Worm (Caenorhabditis elegans) whole organism, late embryonic: ENCODE results near the gene nep-10.
A peak's percentile ranks its signal among the peaks of the same experiment; 100 is the strongest.

Source experiments
- C38D4.7 ChIP-seq: fragments of 200-800 bp; sonication (Bioruptor generic); optimal IDR thresholded peaks from 2 replicates; lab custom pipeline; 2018; ENCODE audit warnings: mild to moderate bottlenecking, missing genetic modification characterization, moderate library complexity, missing compliant biosample characterization
- F13H6.1 ChIP-seq: sonication (generic microtip); optimal IDR thresholded peaks from 2 replicates; lab custom pipeline; 2016; ENCODE audit warnings: missing genetic modification characterization, missing compliant biosample characterization
- K09A11.1 ChIP-seq: sonication (generic microtip); optimal IDR thresholded peaks from 2 replicates; lab custom pipeline; 2017; ENCODE audit warnings: antibody characterized with exemption, mild to moderate bottlenecking, missing genetic modification characterization, missing compliant biosample characterization; ENCODE audit not compliant: insufficient read depth
- T23F11.4 ChIP-seq: fragments of 200-800 bp; sonication (Bioruptor generic); optimal IDR thresholded peaks from 2 replicates; lab custom pipeline; 2018; ENCODE audit warnings: mild to moderate bottlenecking, missing genetic modification characterization, missing compliant biosample characterization
- Y22D7AL.16 ChIP-seq: sonication (generic microtip); optimal IDR thresholded peaks from 2 replicates; lab custom pipeline; 2016; ENCODE audit warnings: missing genetic modification characterization, missing compliant biosample characterization
- ahr-1 ChIP-seq: sonication (generic microtip); optimal IDR thresholded peaks from 2 replicates; lab custom pipeline; 2016; ENCODE audit warnings: missing genetic modification characterization, missing compliant biosample characterization
- ceh-14 ChIP-seq: sonication (generic microtip); optimal IDR thresholded peaks from 2 replicates; lab custom pipeline; 2016; ENCODE audit warnings: missing genotype, missing genetic modification characterization, missing compliant biosample characterization
- ceh-2 ChIP-seq: sonication (generic microtip); optimal IDR thresholded peaks from 2 replicates; lab custom pipeline; 2016; ENCODE audit warnings: missing genotype, missing genetic modification characterization, missing compliant biosample characterization
- ceh-24 ChIP-seq: sonication (generic microtip); optimal IDR thresholded peaks from 2 replicates; lab custom pipeline; 2016; ENCODE audit warnings: mild to moderate bottlenecking, missing genetic modification characterization, missing compliant biosample characterization
- ceh-31 ChIP-seq: sonication (generic microtip); optimal IDR thresholded peaks from 2 replicates; lab custom pipeline; 2016; ENCODE audit warnings: missing genetic modification characterization, missing compliant biosample characterization
- ceh-34 ChIP-seq: sonication (generic microtip); optimal IDR thresholded peaks from 2 replicates; lab custom pipeline; 2016; ENCODE audit warnings: mild to moderate bottlenecking, missing genetic modification characterization, missing compliant biosample characterization
- ceh-45 ChIP-seq: fragments of 200-800 bp; sonication (Bioruptor generic); IDR thresholded peaks from 2 replicates; pipeline ENCODE4 v1.3.6; 2022; ENCODE audit warnings: missing genetic modification reagents, missing genetic modification characterization, missing compliant biosample characterization
- ceh-48 ChIP-seq: sonication (generic microtip); optimal IDR thresholded peaks from 2 replicates; lab custom pipeline; 2016; ENCODE audit warnings: missing genetic modification characterization, inconsistent platforms, missing compliant biosample characterization
- che-1 ChIP-seq: sonication (generic microtip); optimal IDR thresholded peaks from 2 replicates; lab custom pipeline; 2016; ENCODE audit warnings: mild to moderate bottlenecking, missing genetic modification characterization, missing compliant biosample characterization
- dve-1 ChIP-seq: sonication (generic microtip); optimal IDR thresholded peaks from 2 replicates; lab custom pipeline; 2017; ENCODE audit warnings: antibody characterized with exemption, mild to moderate bottlenecking, missing genetic modification characterization, missing compliant biosample characterization
- ets-4 ChIP-seq: sonication (generic microtip); optimal IDR thresholded peaks from 2 replicates; lab custom pipeline; 2016; ENCODE audit warnings: missing genetic modification characterization, missing compliant biosample characterization
- eyg-1 ChIP-seq: sonication (generic microtip); optimal IDR thresholded peaks from 2 replicates; lab custom pipeline; 2016; ENCODE audit warnings: missing genotype, missing genetic modification characterization, missing compliant biosample characterization
- fkh-10 ChIP-seq: fragments of 150-350 bp; optimal IDR thresholded peaks from 2 replicates; lab custom pipeline; 2014; ENCODE audit warnings: missing biosample characterization, missing genetic modification reagents, missing genetic modification characterization
- hlh-15 ChIP-seq: sonication (generic microtip); optimal IDR thresholded peaks from 2 replicates; lab custom pipeline; 2016; ENCODE audit warnings: missing genetic modification characterization, missing compliant biosample characterization
- hlh-6 ChIP-seq: sonication (generic microtip); optimal IDR thresholded peaks from 2 replicates; lab custom pipeline; 2016; ENCODE audit warnings: missing genotype, missing genetic modification characterization, missing compliant biosample characterization
- hlh-8 ChIP-seq: sonication (generic microtip); optimal IDR thresholded peaks from 2 replicates; lab custom pipeline; 2016; ENCODE audit warnings: missing genotype, missing genetic modification characterization, missing compliant biosample characterization
- lin-11 ChIP-seq: fragments of 200-800 bp; sonication (Bioruptor generic); optimal IDR thresholded peaks from 2 replicates; lab custom pipeline; 2018; ENCODE audit warnings: mild to moderate bottlenecking, missing genetic modification characterization, missing compliant biosample characterization
- nfya-1 ChIP-seq: sonication (generic microtip); optimal IDR thresholded peaks from 2 replicates; lab custom pipeline; 2017; ENCODE audit warnings: missing genetic modification characterization, mild to moderate bottlenecking, missing compliant biosample characterization, antibody characterized with exemption, moderate library complexity
- npax-4 ChIP-seq: sonication (generic microtip); optimal IDR thresholded peaks from 2 replicates; lab custom pipeline; 2016; ENCODE audit warnings: missing genetic modification characterization, missing compliant biosample characterization
- odd-2 ChIP-seq: sonication (generic microtip); optimal IDR thresholded peaks from 2 replicates; lab custom pipeline; 2017; ENCODE audit warnings: antibody characterized with exemption, mild to moderate bottlenecking, missing genetic modification characterization, missing compliant biosample characterization
- pat-9 ChIP-seq: fragments of 200-800 bp; sonication (Bioruptor generic); optimal IDR thresholded peaks from 2 replicates; lab custom pipeline; 2018; ENCODE audit warnings: mild to moderate bottlenecking, missing genetic modification characterization, moderate library complexity, missing compliant biosample characterization
- pax-1 ChIP-seq: fragments of 150-350 bp; optimal IDR thresholded peaks from 2 replicates; lab custom pipeline; 2014; ENCODE audit warnings: missing biosample characterization, missing genetic modification characterization
- pha-4 ChIP-seq: fragments of 150-350 bp; optimal IDR thresholded peaks from 2 replicates; lab custom pipeline; 2018; ENCODE audit warnings: missing biosample characterization, missing genetic modification reagents, missing genetic modification characterization
- pqm-1 ChIP-seq: sonication (generic microtip); optimal IDR thresholded peaks from 2 replicates; lab custom pipeline; 2016; ENCODE audit warnings: missing genetic modification characterization, missing compliant biosample characterization
- pros-1 ChIP-seq: fragments of 150-350 bp; optimal IDR thresholded peaks from 2 replicates; lab custom pipeline; 2014; ENCODE audit warnings: missing biosample characterization, missing genetic modification reagents, missing genetic modification characterization
- sox-2 ChIP-seq: fragments of 200-800 bp; sonication (Bioruptor generic); IDR thresholded peaks from 2 replicates; pipeline ENCODE4 v1.3.6; 2022; ENCODE audit warnings: missing genetic modification reagents, missing genetic modification characterization, missing compliant biosample characterization
- sox-4 ChIP-seq: sonication (generic microtip); optimal IDR thresholded peaks from 2 replicates; lab custom pipeline; 2017; ENCODE audit warnings: mild to moderate bottlenecking, missing genetic modification characterization, inconsistent platforms, missing compliant biosample characterization
- syd-9 ChIP-seq: sonication (generic microtip); optimal IDR thresholded peaks from 2 replicates; lab custom pipeline; 2016; ENCODE audit warnings: mild to moderate bottlenecking, missing genetic modification characterization, moderate library complexity, missing compliant biosample characterization
- ttx-3 ChIP-seq: sonication (generic microtip); optimal IDR thresholded peaks from 2 replicates; lab custom pipeline; 2016; ENCODE audit warnings: missing genetic modification reagents, missing genetic modification characterization, missing compliant biosample characterization
- unc-42 ChIP-seq: sonication (generic microtip); optimal IDR thresholded peaks from 2 replicates; lab custom pipeline; 2016; ENCODE audit warnings: missing genotype, missing genetic modification characterization, missing compliant biosample characterization
- unc-55 ChIP-seq: sonication (generic microtip); optimal IDR thresholded peaks from 2 replicates; lab custom pipeline; 2017; ENCODE audit warnings: missing biosample characterization, missing genetic modification reagents, missing genetic modification characterization
- unc-86 ChIP-seq: sonication (generic microtip); optimal IDR thresholded peaks from 2 replicates; lab custom pipeline; 2016; ENCODE audit warnings: missing genetic modification characterization, missing compliant biosample characterization
- zip-5 ChIP-seq: sonication (generic microtip); optimal IDR thresholded peaks from 2 replicates; lab custom pipeline; 2016; ENCODE audit warnings: missing genetic modification characterization, missing compliant biosample characterization

nep-10 gene

ce11 chrII:3373875-3374274, 28.9 kb downstream of the nep-10 start:
- TF ChIP-seq hlh-15 (tag; lab: Kevin White, UChicago) (no peak), ceh-48 (tag; lab: Kevin White, UChicago) (peak; percentile 96), unc-42 (tag; lab: Kevin White, UChicago) (peak; percentile 43), nfya-1 (tag; lab: Kevin White, UChicago) (peak; percentile 43), ttx-3 (tag; lab: Kevin White, UChicago) (no peak), ceh-31 (tag; lab: Kevin White, UChicago) (peak; percentile 24), ceh-34 (tag; lab: Kevin White, UChicago) (no peak)

ce11 chrII:3371010-3371409, 31.7 kb downstream of the nep-10 start, which contains the start of gene bath-23:
Gene bath-23 (plus strand): TSS chrII:3371310.
- TF ChIP-seq C38D4.7 (GFP tag; lab: Kevin White, UChicago) (no peak), pat-9 (no peak), ceh-24 (tag; lab: Kevin White, UChicago) (no peak)
- TF ChIP-seq, all 69 proteins: peak for 0

ce11 chrII:3370061-3370460, 32.7 kb downstream of the nep-10 start, which contains the start of gene Y49F6C.8:
Gene Y49F6C.8 (minus strand): TSS chrII:3370111.
- TF ChIP-seq pha-4 (tag; lab: Kevin White, UChicago): no peak
- peak; percentile 96 for TF ChIP-seq nfya-1 (tag; lab: Kevin White, UChicago)

ce11 chrII:3368097-3368496, 34.7 kb downstream of the nep-10 start, which contains the start of gene Y49F6C.7:
Gene Y49F6C.7 (minus strand): TSS chrII:3368197.
- TF ChIP-seq zip-5 (tag; lab: Kevin White, UChicago) (no peak), F13H6.1 (tag; lab: Kevin White, UChicago) (no peak), sox-4 (tag; lab: Kevin White, UChicago) (no peak), eyg-1 (tag; lab: Kevin White, UChicago) (no peak), T23F11.4 (no peak), C38D4.7 (GFP tag; lab: Kevin White, UChicago) (no peak), pha-4 (tag; lab: Kevin White, UChicago) (no peak), unc-55 (GFP tag; lab: Kevin White, UChicago) (no peak), syd-9 (tag; lab: Kevin White, UChicago) (no peak), hlh-8 (no peak), ahr-1 (tag; lab: Kevin White, UChicago) (no peak), lin-11 (tag; lab: Kevin White, UChicago) (no peak), unc-86 (tag; lab: Kevin White, UChicago) (no peak), K09A11.1 (tag; lab: Kevin White, UChicago) (no peak), hlh-6 (no peak), ceh-2 (tag; lab: Kevin White, UChicago) (no peak), Y22D7AL.16 (tag; lab: Kevin White, UChicago) (no peak), ceh-45 (no peak), ceh-34 (tag; lab: Kevin White, UChicago) (no peak)

ce11 chrII:3367100-3367499, 35.7 kb downstream of the nep-10 start, which contains the start of gene Y49F6C.6:
Gene Y49F6C.6 (minus strand): TSS chrII:3367200.
- TF ChIP-seq pax-1 (tag; lab: Kevin White, UChicago): no peak
- no peak for TF ChIP-seq odd-2 (tag; lab: Kevin White, UChicago)
- no peak for TF ChIP-seq ceh-14
- no peak for TF ChIP-seq unc-86 (tag; lab: Kevin White, UChicago)
- TF ChIP-seq npax-4 (tag; lab: Kevin White, UChicago): no peak
- TF ChIP-seq pros-1 (tag; lab: Kevin White, UChicago): no peak
- no peak for TF ChIP-seq ahr-1 (tag; lab: Kevin White, UChicago)
- TF ChIP-seq F13H6.1 (tag; lab: Kevin White, UChicago): no peak
- TF ChIP-seq T23F11.4: no peak
- no peak for TF ChIP-seq ceh-24 (tag; lab: Kevin White, UChicago)
- TF ChIP-seq hlh-6: no peak
- no peak for TF ChIP-seq dve-1
- TF ChIP-seq che-1 (tag; lab: Kevin White, UChicago): no peak
- no peak for TF ChIP-seq fkh-10
- TF ChIP-seq sox-2: no peak
- TF ChIP-seq ets-4: no peak
- no peak for TF ChIP-seq ceh-31 (tag; lab: Kevin White, UChicago)
- no peak for TF ChIP-seq pqm-1
- no peak for TF ChIP-seq ttx-3 (tag; lab: Kevin White, UChicago)
